4 fruit fly cellular contexts compared by ENCODE assay signal in the genomic region with DNA sequence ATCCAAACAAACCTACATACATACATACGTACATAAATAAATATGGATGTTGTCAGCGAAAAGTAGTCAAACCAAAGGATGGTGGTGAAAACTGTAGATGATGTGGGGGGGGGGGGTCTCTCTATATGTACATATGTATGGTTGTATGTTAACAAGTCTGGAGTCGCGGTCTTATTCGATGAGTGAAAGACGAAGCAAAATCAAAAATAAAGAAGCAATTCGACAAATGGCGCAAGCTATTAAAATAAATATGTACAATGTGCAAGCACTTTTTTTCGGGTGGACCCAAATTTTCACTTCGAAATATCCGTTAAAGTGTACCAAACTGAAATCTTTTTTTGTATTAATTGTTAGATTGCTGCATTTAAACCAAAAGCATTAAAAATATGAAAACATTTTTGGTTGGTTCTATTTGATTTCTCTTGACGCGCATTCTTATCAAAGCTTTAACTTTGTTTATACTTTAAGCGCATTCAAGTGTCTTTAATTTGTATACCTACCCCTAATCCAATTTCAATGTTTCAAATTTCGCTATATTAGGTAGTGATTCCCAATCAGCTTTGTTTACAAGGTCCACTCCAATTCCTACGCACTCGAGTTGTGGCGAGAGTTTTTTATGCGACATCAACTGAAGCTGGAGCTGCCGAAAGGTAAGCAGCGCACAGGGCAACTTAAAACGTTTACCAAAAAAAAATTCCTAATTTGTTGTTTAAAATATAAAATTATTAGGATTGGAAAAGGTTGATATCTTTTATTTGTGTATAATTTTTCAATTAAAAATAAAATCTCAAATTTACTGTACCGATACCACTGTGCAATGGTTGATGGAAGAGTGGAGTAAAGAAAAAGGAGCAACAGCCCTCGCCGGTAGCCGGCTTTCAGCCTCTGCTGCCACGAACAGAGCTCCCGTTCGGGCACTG.
A peak's percentile ranks its signal among the peaks of the same experiment; 100 is the strongest.
TF ChIP-seq lines count a peak whose summit lies in the region.

CG31807 (minus strand) TSS at position 51 of the 920 bp plus-strand sequence.

TF ChIP-seq in whole organism, embryonic, 481 proteins besides CTCF, POLR2A, EP300 and RAD21 (continued from another document and continues in another):
- no peak for TF ChIP-seq CG17186 (GFP tag; optimal IDR thresholded peaks at IDR 0.05; lab: Kevin White, UChicago)
- peak; percentile 50 for TF ChIP-seq NC2β (GFP tag; optimal IDR thresholded peaks at IDR 0.05; lab: Kevin White, UChicago)
- no peak for TF ChIP-seq Lim3 (GFP tag; IDR thresholded peaks at IDR 0.05; lab: Robert Waterston, UW)
- TF ChIP-seq CG9215 (GFP tag; IDR thresholded peaks at IDR 0.05; lab: Robert Waterston, UW): peak; percentile 19; the same call in 1 of the 2 replicates
- peak; percentile 66 for TF ChIP-seq lilli (GFP tag; optimal IDR thresholded peaks at IDR 0.05; lab: Kevin White, UChicago)
- TF ChIP-seq H2.0 (GFP tag; IDR thresholded peaks at IDR 0.05; lab: Robert Waterston, UW): 0 out of 2 replicates have a peak, but pooled peaks have one; percentile 3
- no peak; the same call in 1 of the 3 replicates for TF ChIP-seq tgo (GFP tag; IDR thresholded peaks at IDR 0.05; lab: Robert Waterston, UW)
- no peak for TF ChIP-seq Abd-B (GFP tag; optimal IDR thresholded peaks at IDR 0.05; lab: Kevin White, UChicago)
- TF ChIP-seq CG2889 (GFP tag; IDR thresholded peaks at IDR 0.05; lab: Robert Waterston, UW): no peak
- TF ChIP-seq ken (GFP tag; IDR thresholded peaks at IDR 0.05; lab: Robert Waterston, UW): 0 out of 3 replicates have a peak, but pooled peaks have one; percentile 38
- no peak for TF ChIP-seq CG4360 (GFP tag; IDR thresholded peaks at IDR 0.05; lab: Robert Waterston, UW)
- no peak for TF ChIP-seq Dp (GFP tag; optimal IDR thresholded peaks at IDR 0.05; lab: Kevin White, UChicago)
- TF ChIP-seq Spps (tag; optimal IDR thresholded peaks at IDR 0.05; lab: Kevin White, UChicago): no peak
- TF ChIP-seq repo (GFP tag; optimal IDR thresholded peaks at IDR 0.05; lab: Kevin White, UChicago): no peak
- peak; percentile 15; the same call in 1 of the 2 replicates for TF ChIP-seq CG10366 (GFP tag; IDR thresholded peaks at IDR 0.05; lab: Robert Waterston, UW)
- TF ChIP-seq trh (GFP tag; optimal IDR thresholded peaks at IDR 0.05; lab: Kevin White, UChicago): no peak
- no peak for TF ChIP-seq hkb (optimal IDR thresholded peaks at IDR 0.05; lab: Kevin White, UChicago)
- TF ChIP-seq hkb (GFP tag; IDR thresholded peaks at IDR 0.05; lab: Robert Waterston, UW): peak; percentile 62
- TF ChIP-seq Hsf (GFP tag; optimal IDR thresholded peaks at IDR 0.05; lab: Kevin White, UChicago): peak; percentile 84
- TF ChIP-seq CG31441 (GFP tag; IDR thresholded peaks at IDR 0.05; lab: Robert Waterston, UW): peak; percentile 75
- peak; percentile 45 for TF ChIP-seq fd96Cb (tag; optimal IDR thresholded peaks at IDR 0.05; lab: Kevin White, UChicago)
- peak; percentile 63 for TF ChIP-seq CG11723 (GFP tag; optimal IDR thresholded peaks at IDR 0.05; lab: Kevin White, UChicago)
- TF ChIP-seq lmd (GFP tag; IDR thresholded peaks at IDR 0.05; lab: Robert Waterston, UW): peak; percentile 57; the same call in 1 of the 2 replicates
- peak; percentile 35; the same call in 1 of the 2 replicates for TF ChIP-seq CG17328 (GFP tag; IDR thresholded peaks at IDR 0.05; lab: Robert Waterston, UW)
- no peak for TF ChIP-seq vnd (GFP tag; IDR thresholded peaks at IDR 0.05; lab: Robert Waterston, UW; ENCODE audit: partially characterized antibody)
- TF ChIP-seq HmgD (GFP tag; optimal IDR thresholded peaks at IDR 0.05; lab: Kevin White, UChicago): no peak
- TF ChIP-seq H15 (GFP tag; IDR thresholded peaks at IDR 0.05; lab: Robert Waterston, UW): no peak
- no peak for TF ChIP-seq Usf (GFP tag; optimal IDR thresholded peaks at IDR 0.05; lab: Kevin White, UChicago)
- TF ChIP-seq MBD-R2 (GFP tag; IDR thresholded peaks at IDR 0.05; lab: Robert Waterston, UW): no peak

TF ChIP-seq in whole organism, prepupa, 60 proteins besides CTCF, POLR2A, EP300 and RAD21 (continued from another document and continues in another):
- TF ChIP-seq CG6163 (GFP tag; IDR thresholded peaks at IDR 0.05; lab: Robert Waterston, UW) (peak; percentile 92), dac (GFP tag; optimal IDR thresholded peaks at IDR 0.05; lab: Kevin White, UChicago) (peak; percentile 92), pdm3 (GFP tag; optimal IDR thresholded peaks at IDR 0.05; lab: Kevin White, UChicago) (peak; percentile 96), Smox (GFP tag; optimal IDR thresholded peaks at IDR 0.05; lab: Kevin White, UChicago) (peak; percentile 90), Eip75B (GFP tag; optimal IDR thresholded peaks at IDR 0.05; lab: Kevin White, UChicago) (peak; percentile 96), Ets96B (tag; optimal IDR thresholded peaks at IDR 0.05; lab: Kevin White, UChicago) (peak; percentile 95), CG3032 (tag; optimal IDR thresholded peaks at IDR 0.05; lab: Kevin White, UChicago) (peak; percentile 97), esn (GFP tag; optimal IDR thresholded peaks at IDR 0.05; lab: Kevin White, UChicago) (peak; percentile 95), CG9139 (GFP tag; optimal IDR thresholded peaks at IDR 0.05; lab: Kevin White, UChicago) (peak; percentile 94), CG10669 (GFP tag; optimal IDR thresholded peaks at IDR 0.05; lab: Kevin White, UChicago) (peak; percentile 96), Sox15 (GFP tag; optimal IDR thresholded peaks at IDR 0.05; lab: Kevin White, UChicago) (peak; percentile 88), CG8319 (GFP tag; optimal IDR thresholded peaks at IDR 0.05; lab: Kevin White, UChicago) (peak; percentile 87), Eip78C (GFP tag; lab: Kevin White, UChicago) (peak; percentile 100), ss (GFP tag; optimal IDR thresholded peaks at IDR 0.05; lab: Kevin White, UChicago) (peak; percentile 96 to 97), OdsH (GFP tag; optimal IDR thresholded peaks at IDR 0.05; lab: Kevin White, UChicago) (peak; percentile 96), CG10631 (GFP tag; optimal IDR thresholded peaks at IDR 0.05; lab: Kevin White, UChicago) (peak; percentile 92), CG6808 (GFP tag; optimal IDR thresholded peaks at IDR 0.05; lab: Kevin White, UChicago) (peak; percentile 97), net (GFP tag; optimal IDR thresholded peaks at IDR 0.05; lab: Kevin White, UChicago) (peak; percentile 96), Sox102F (GFP tag; optimal IDR thresholded peaks at IDR 0.05; lab: Kevin White, UChicago) (peak; percentile 96), Eip93F (GFP tag; optimal IDR thresholded peaks at IDR 0.05; lab: Kevin White, UChicago) (peak; percentile 61), cyc (GFP tag; optimal IDR thresholded peaks at IDR 0.05; lab: Kevin White, UChicago) (peak; percentile 86), Lpt (GFP tag; optimal IDR thresholded peaks at IDR 0.05; lab: Kevin White, UChicago) (peak; percentile 94), lz (GFP tag; optimal IDR thresholded peaks at IDR 0.05; lab: Kevin White, UChicago) (peak; percentile 92), CG8119 (GFP tag; IDR thresholded peaks at IDR 0.05; lab: Robert Waterston, UW) (peak; percentile 98), topi (GFP tag; optimal IDR thresholded peaks at IDR 0.05; lab: Kevin White, UChicago) (peak; percentile 95), CG11762 (GFP tag; optimal IDR thresholded peaks at IDR 0.05; lab: Kevin White, UChicago; ENCODE audit: insufficient read depth) (peak; percentile 95), acj6 (GFP tag; optimal IDR thresholded peaks at IDR 0.05; lab: Kevin White, UChicago) (peak; percentile 95), Met (GFP tag; optimal IDR thresholded peaks at IDR 0.05; lab: Kevin White, UChicago) (peak; percentile 92), CG31627 (GFP tag; optimal IDR thresholded peaks at IDR 0.05; lab: Kevin White, UChicago) (peak; percentile 91), salr (GFP tag; optimal IDR thresholded peaks at IDR 0.05; lab: Kevin White, UChicago) (peak; percentile 86 to 95), achi (GFP tag; optimal IDR thresholded peaks at IDR 0.05; lab: Kevin White, UChicago) (peak; percentile 96)

TF ChIP-seq in whole organism, pupa, 21 proteins besides CTCF, POLR2A, EP300 and RAD21 (continued from another document):
- TF ChIP-seq D1 (tag; optimal IDR thresholded peaks at IDR 0.05; lab: Kevin White, UChicago) (peak; percentile 92), CG32121 (GFP tag; IDR thresholded peaks at IDR 0.05; lab: Robert Waterston, UW) (peak; percentile 74), EcR (GFP tag; optimal IDR thresholded peaks at IDR 0.05; lab: Kevin White, UChicago) (no peak)
TF ChIP-seq in whole organism, pupa: peak in this region for 18.

TF ChIP-seq in whole organism, wandering third instar larva, 38 proteins besides CTCF, POLR2A, EP300 and RAD21 (continued from another document):
- TF ChIP-seq CG9705 (GFP tag; optimal IDR thresholded peaks at IDR 0.05; lab: Kevin White, UChicago) (peak; percentile 73), Vsx2 (GFP tag; optimal IDR thresholded peaks at IDR 0.05; lab: Kevin White, UChicago; ENCODE audit: partially characterized antibody) (no peak), psq (GFP tag; optimal IDR thresholded peaks at IDR 0.05; lab: Kevin White, UChicago) (peak; percentile 72), sv (GFP tag; optimal IDR thresholded peaks at IDR 0.05; lab: Kevin White, UChicago) (peak; percentile 42), Dfd (GFP tag; optimal IDR thresholded peaks at IDR 0.05; lab: Kevin White, UChicago) (no peak), foxo (GFP tag; optimal IDR thresholded peaks at IDR 0.05; lab: Kevin White, UChicago) (peak in 1 of 2 experiments; percentile 82), woc (GFP tag; optimal IDR thresholded peaks at IDR 0.05; lab: Kevin White, UChicago) (peak; percentile 90), CG32264 (GFP tag; optimal IDR thresholded peaks at IDR 0.05; lab: Kevin White, UChicago) (peak; percentile 64), tai (GFP tag; optimal IDR thresholded peaks at IDR 0.05; lab: Kevin White, UChicago) (peak; percentile 48), Hr83 (GFP tag; optimal IDR thresholded peaks at IDR 0.05; lab: Kevin White, UChicago; ENCODE audit: poor library complexity, severe bottlenecking) (no peak), dmrt93B (GFP tag; optimal IDR thresholded peaks at IDR 0.05; lab: Kevin White, UChicago) (peak; percentile 68), Mio (GFP tag; optimal IDR thresholded peaks at IDR 0.05; lab: Kevin White, UChicago) (no peak), pan (optimal IDR thresholded peaks at IDR 0.05; lab: Kevin White, UChicago) (no peak), HLH106 (tag; optimal IDR thresholded peaks at IDR 0.05; lab: Kevin White, UChicago) (peak; percentile 90), OdsH (GFP tag; optimal IDR thresholded peaks at IDR 0.05; lab: Kevin White, UChicago) (peak; percentile 60), h (GFP tag; optimal IDR thresholded peaks at IDR 0.05; lab: Kevin White, UChicago) (peak; percentile 87), GATAd (GFP tag; optimal IDR thresholded peaks at IDR 0.05; lab: Kevin White, UChicago) (peak; percentile 29), N (GFP tag; optimal IDR thresholded peaks at IDR 0.05; lab: Kevin White, UChicago) (no peak), Abd-B (GFP tag; optimal IDR thresholded peaks at IDR 0.05; lab: Kevin White, UChicago) (no peak), br (GFP tag; optimal IDR thresholded peaks at IDR 0.05; lab: Kevin White, UChicago) (peak; percentile 90)
